Worm (Caenorhabditis elegans) whole organism, L4 larva: ENCODE measurements around the gene zmp-5.

ENCODE experiments used
- D1046.2 ChIP-seq: fragments of 200-800 bp; sonication (Bioruptor generic); IDR thresholded peaks from 2 replicates; pipeline ENCODE4 v1.3.6; 2022; ENCODE audit warnings: missing genetic modification characterization, missing compliant biosample characterization
- F10B5.3 ChIP-seq: sonication (generic microtip); optimal IDR thresholded peaks from 2 replicates; lab custom pipeline; 2016; ENCODE audit warnings: mild to moderate bottlenecking, missing genetic modification characterization, missing compliant biosample characterization
- R02D3.7 ChIP-seq: fragments of 150-350 bp; sonication (generic microtip); optimal IDR thresholded peaks from 3 replicates; lab custom pipeline; 2014; ENCODE audit warnings: missing biosample characterization, missing genetic modification characterization
- Y48G9A.11 ChIP-seq: fragments of 200-800 bp; sonication (Bioruptor generic); IDR thresholded peaks from 2 replicates; pipeline ENCODE4 v1.3.6; 2022; ENCODE audit warnings: missing genetic modification reagents, missing genetic modification characterization, missing compliant biosample characterization
- Y5F2A.4 ChIP-seq: fragments of 200-800 bp; sonication (Bioruptor generic); optimal IDR thresholded peaks from 2 replicates; lab custom pipeline; 2018; ENCODE audit warnings: mild to moderate bottlenecking, missing genetic modification characterization, missing compliant biosample characterization
- ZK337.2 ChIP-seq: fragments of 200-800 bp; sonication (Bioruptor generic); IDR thresholded peaks from 2 replicates; pipeline ENCODE4 v1.3.6; 2022; ENCODE audit warnings: missing genetic modification reagents, missing genetic modification characterization, missing compliant biosample characterization
- ZK546.5 ChIP-seq, 2 experiments: sonication (generic microtip); optimal IDR thresholded peaks; 2 replicates each; lab custom pipeline; 2017; ENCODE audit warnings: missing biosample characterization in 2 of 2, missing genetic modification characterization in 2 of 2
- aha-1 ChIP-seq: fragments of 150-350 bp; peaks from one replicate; lab custom pipeline; 2014; ENCODE audit warnings: missing biosample characterization, missing genetic modification characterization
- ama-1 ChIP-seq: fragments of 150-350 bp; optimal IDR thresholded peaks from 2 replicates; lab custom pipeline; 2014; ENCODE audit warnings: inconsistent platforms, mixed read lengths
- arid-1 ChIP-seq: fragments of 200-800 bp; sonication (Bioruptor generic); conservative IDR thresholded peaks from 2 replicates; pipeline ENCODE4 v1.3.6; 2022; ENCODE audit warnings: missing genetic modification reagents, missing genetic modification characterization, missing compliant biosample characterization
- ceh-20 ChIP-seq: fragments of 200-800 bp; sonication (Bioruptor generic); IDR thresholded peaks from 2 replicates; pipeline ENCODE4 v1.3.6; 2022; ENCODE audit warnings: missing genetic modification reagents, missing genetic modification characterization, missing compliant biosample characterization
- ceh-62 ChIP-seq: sonication (generic microtip); optimal IDR thresholded peaks from 2 replicates; lab custom pipeline; 2017; ENCODE audit warnings: missing biosample characterization, missing genetic modification characterization
- ces-1 ChIP-seq: fragments of 150-350 bp; sonication (generic microtip); optimal IDR thresholded peaks from 4 replicates; lab custom pipeline; 2014; ENCODE audit warnings: missing biosample characterization, missing genetic modification reagents, missing genetic modification characterization
- cey-2 ChIP-seq: sonication (generic microtip); optimal IDR thresholded peaks from 3 replicates; lab custom pipeline; 2017; ENCODE audit warnings: missing genetic modification characterization, mild to moderate bottlenecking, missing compliant biosample characterization, antibody characterized with exemption, borderline replicate concordance; ENCODE audit not compliant: insufficient read depth
- ctbp-1 ChIP-seq: fragments of 200-800 bp; sonication (Bioruptor generic); IDR thresholded peaks from 2 replicates; pipeline ENCODE4 v1.3.6; 2022; ENCODE audit warnings: missing genetic modification reagents, missing genetic modification characterization, missing compliant biosample characterization
- daf-12 ChIP-seq: fragments of 150-350 bp; optimal IDR thresholded peaks from 2 replicates; lab custom pipeline; 2014; ENCODE audit warnings: missing biosample characterization, missing genetic modification reagents, missing genetic modification characterization
- daf-19 ChIP-seq: fragments of 200-800 bp; sonication (Bioruptor generic); conservative IDR thresholded peaks from 2 replicates; pipeline ENCODE4 v1.3.6; 2022; ENCODE audit warnings: missing genetic modification characterization, missing compliant biosample characterization
- daf-8 ChIP-seq: fragments of 200-800 bp; sonication (Bioruptor generic); IDR thresholded peaks from 2 replicates; pipeline ENCODE4 v1.3.6; 2022; ENCODE audit warnings: missing genetic modification characterization, missing compliant biosample characterization
- dmd-6 ChIP-seq: fragments of 200-800 bp; sonication (Bioruptor generic); IDR thresholded peaks from 2 replicates; pipeline ENCODE4 v1.3.6; 2022; ENCODE audit warnings: missing genetic modification reagents, missing genetic modification characterization, missing compliant biosample characterization
- dmd-8 ChIP-seq: fragments of 200-800 bp; sonication (Bioruptor generic); IDR thresholded peaks from 2 replicates; pipeline ENCODE4 v1.3.6; 2022; ENCODE audit warnings: missing genetic modification characterization, missing compliant biosample characterization
- duxl-1 ChIP-seq: sonication (generic microtip); optimal IDR thresholded peaks from 2 replicates; lab custom pipeline; 2016; ENCODE audit warnings: mild to moderate bottlenecking, missing genetic modification characterization, moderate library complexity, missing compliant biosample characterization; ENCODE audit not compliant: poor library complexity
- dve-1 ChIP-seq: sonication (generic microtip); optimal IDR thresholded peaks from 2 replicates; lab custom pipeline; 2017; ENCODE audit warnings: antibody characterized with exemption, mild to moderate bottlenecking, missing genetic modification characterization, missing compliant biosample characterization; ENCODE audit not compliant: insufficient read depth
- egl-27 ChIP-seq: sonication (generic microtip); optimal IDR thresholded peaks from 3 replicates; lab custom pipeline; 2017; ENCODE audit warnings: missing biosample characterization, missing genetic modification reagents, missing genetic modification characterization
- egl-43 ChIP-seq: fragments of 200-800 bp; sonication (Bioruptor generic); IDR thresholded peaks from 2 replicates; pipeline ENCODE4 v1.3.6; 2022; ENCODE audit warnings: missing genetic modification reagents, missing genetic modification characterization, missing compliant biosample characterization
- fos-1 ChIP-seq: fragments of 150-350 bp; optimal IDR thresholded peaks from 2 replicates; lab custom pipeline; 2014; ENCODE audit warnings: missing biosample characterization, missing genetic modification characterization
- gei-8 ChIP-seq: fragments of 200-800 bp; sonication (Bioruptor generic); optimal IDR thresholded peaks from 2 replicates; lab custom pipeline; 2018; ENCODE audit warnings: mild to moderate bottlenecking, missing genetic modification characterization, missing compliant biosample characterization
- hlh-30 ChIP-seq: sonication (generic microtip); optimal IDR thresholded peaks from 2 replicates; lab custom pipeline; 2017; ENCODE audit warnings: antibody characterized with exemption, mild to moderate bottlenecking, missing genetic modification characterization, missing compliant biosample characterization; ENCODE audit not compliant: insufficient read depth
- hmg-1.1 ChIP-seq: fragments of 200-800 bp; sonication (Bioruptor generic); IDR thresholded peaks from 2 replicates; pipeline ENCODE4 v1.3.6; 2022; ENCODE audit warnings: missing genetic modification reagents, missing genetic modification characterization, missing compliant biosample characterization
- lim-7 ChIP-seq: fragments of 200-800 bp; sonication (Bioruptor generic); IDR thresholded peaks from 2 replicates; pipeline ENCODE4 v1.3.6; 2022; ENCODE audit warnings: missing genetic modification characterization, missing compliant biosample characterization
- lin-13 ChIP-seq: fragments of 150-350 bp; optimal IDR thresholded peaks from 2 replicates; lab custom pipeline; 2014; ENCODE audit warnings: missing biosample characterization, missing genetic modification reagents, missing genetic modification characterization
- lin-15B ChIP-seq: fragments of 150-350 bp; sonication (generic microtip); optimal IDR thresholded peaks from 3 replicates; lab custom pipeline; 2014; ENCODE audit warnings: missing biosample characterization, missing genetic modification characterization
- lin-29 ChIP-seq: fragments of 200-800 bp; sonication (Bioruptor generic); IDR thresholded peaks from 2 replicates; pipeline ENCODE4 v1.3.6; 2022; ENCODE audit warnings: missing genetic modification reagents, missing genetic modification characterization, missing compliant biosample characterization
- lin-38 ChIP-seq: fragments of 200-800 bp; sonication (Bioruptor generic); IDR thresholded peaks from 2 replicates; pipeline ENCODE4 v1.3.6; 2022; ENCODE audit warnings: missing genetic modification reagents, missing genetic modification characterization, missing compliant biosample characterization
- lir-3 ChIP-seq: sonication (generic microtip); optimal IDR thresholded peaks from 2 replicates; lab custom pipeline; 2016; ENCODE audit warnings: mild to moderate bottlenecking, missing genetic modification characterization, missing compliant biosample characterization
- lsy-2 ChIP-seq, 2 experiments: fragments of 150-350 bp in 1 of 2; sonication (generic microtip) in 1 of 2; optimal IDR thresholded peaks; 2 replicates each; lab custom pipeline; 2014 to 2017; ENCODE audit warnings: missing biosample characterization in 2 of 2, missing genetic modification characterization in 2 of 2
- mdt-29 ChIP-seq: fragments of 200-800 bp; sonication (Bioruptor generic); IDR thresholded peaks from 2 replicates; pipeline ENCODE4 v1.3.6; 2022; ENCODE audit warnings: missing genetic modification reagents, missing genetic modification characterization, missing compliant biosample characterization
- mep-1 ChIP-seq: fragments of 150-350 bp; sonication (generic microtip); optimal IDR thresholded peaks from 3 replicates; lab custom pipeline; 2014; ENCODE audit warnings: missing biosample characterization, missing genetic modification characterization
- mxl-3 ChIP-seq: fragments of 200-800 bp; sonication (Bioruptor generic); optimal IDR thresholded peaks from 2 replicates; lab custom pipeline; 2018; ENCODE audit warnings: mild to moderate bottlenecking, missing genetic modification characterization, missing compliant biosample characterization
- nhr-10 ChIP-seq: fragments of 150-350 bp; optimal IDR thresholded peaks from 2 replicates; lab custom pipeline; 2014; ENCODE audit warnings: missing biosample characterization, missing genetic modification characterization
- nhr-102 ChIP-seq: sonication (generic microtip); optimal IDR thresholded peaks from 2 replicates; lab custom pipeline; 2016; ENCODE audit warnings: mild to moderate bottlenecking, missing genetic modification characterization, moderate library complexity, missing compliant biosample characterization
- nhr-237 ChIP-seq: sonication (generic microtip); optimal IDR thresholded peaks from 2 replicates; lab custom pipeline; 2017; ENCODE audit warnings: missing biosample characterization, missing genetic modification characterization
- nhr-28 ChIP-seq: fragments of 150-350 bp; optimal IDR thresholded peaks from 2 replicates; lab custom pipeline; 2014; ENCODE audit warnings: missing biosample characterization, missing genetic modification characterization
- nhr-41 ChIP-seq: fragments of 200-800 bp; sonication (Bioruptor generic); IDR thresholded peaks from 2 replicates; pipeline ENCODE4 v1.3.6; 2022; ENCODE audit warnings: missing genetic modification reagents, missing genetic modification characterization, missing compliant biosample characterization
- nhr-6 ChIP-seq: fragments of 150-350 bp; optimal IDR thresholded peaks from 2 replicates; lab custom pipeline; 2014; ENCODE audit warnings: missing biosample characterization, missing genetic modification characterization
- nhr-76 ChIP-seq: fragments of 150-350 bp; optimal IDR thresholded peaks from 2 replicates; lab custom pipeline; 2014; ENCODE audit warnings: missing biosample characterization, missing genetic modification characterization
- rbr-2 ChIP-seq: sonication (generic microtip); optimal IDR thresholded peaks from 2 replicates; lab custom pipeline; 2016; ENCODE audit warnings: missing genotype, missing genetic modification characterization, missing compliant biosample characterization
- sdz-12 ChIP-seq: fragments of 200-800 bp; sonication (Bioruptor generic); optimal IDR thresholded peaks from 2 replicates; lab custom pipeline; 2018; ENCODE audit warnings: mild to moderate bottlenecking, missing genetic modification characterization, missing compliant biosample characterization
- tag-97 ChIP-seq: fragments of 200-800 bp; sonication (Bioruptor generic); IDR thresholded peaks from 2 replicates; pipeline ENCODE4 v1.3.6; 2022; ENCODE audit warnings: missing genetic modification characterization, missing compliant biosample characterization
- tra-1 ChIP-seq: fragments of 200-800 bp; sonication (Bioruptor generic); IDR thresholded peaks from 2 replicates; pipeline ENCODE4 v1.3.6; 2022; ENCODE audit warnings: missing genetic modification reagents, missing genetic modification characterization, missing compliant biosample characterization
- zfp-2 ChIP-seq: sonication (generic microtip); optimal IDR thresholded peaks from 2 replicates; lab custom pipeline; 2016; ENCODE audit warnings: mild to moderate bottlenecking, missing genetic modification characterization, missing compliant biosample characterization
- zip-11 ChIP-seq: fragments of 200-800 bp; sonication (Bioruptor generic); IDR thresholded peaks from 2 replicates; pipeline ENCODE4 v1.3.6; 2022; ENCODE audit warnings: missing genetic modification characterization, missing compliant biosample characterization
- zip-2 ChIP-seq: fragments of 150-350 bp; optimal IDR thresholded peaks from 2 replicates; lab custom pipeline; 2014; ENCODE audit warnings: missing biosample characterization, missing genetic modification characterization
- ztf-7 ChIP-seq: fragments of 150-350 bp; optimal IDR thresholded peaks from 2 replicates; lab custom pipeline; 2014; ENCODE audit warnings: missing biosample characterization, missing genetic modification characterization

The zmp-5 gene

ce11 chrX:12670385-12670784 is 23.5 kb downstream of the zmp-5 start (continued):
- TF ChIP-seq Y48G9A.11 (GFP tag; lab: Robert Waterston, UW) (no peak), daf-19 (no peak), ceh-62 (no peak), ctbp-1 (GFP tag; lab: Robert Waterston, UW) (peak; percentile 84), arid-1 (GFP tag; lab: Robert Waterston, UW) (peak; percentile 53; the same call in 1 of the 2 replicates), dmd-6 (GFP tag; lab: Robert Waterston, UW) (peak; percentile 68), lin-38 (GFP tag; lab: Robert Waterston, UW) (peak; percentile 20; the same call in 1 of the 2 replicates), cey-2 (tag; lab: Kevin White, UChicago) (no peak), tag-97 (GFP tag; lab: Robert Waterston, UW) (no peak), mep-1 (tag; lab: Kevin White, UChicago) (peak; percentile 92), lsy-2 (tag; optimal IDR thresholded peaks at IDR 0.05; lab: Kevin White, UChicago) (peak; percentile 77 to 81), egl-27 (tag; lab: Kevin White, UChicago) (peak; percentile 44), ztf-7 (tag; lab: Kevin White, UChicago) (no peak), mxl-3 (peak; percentile 64), F10B5.3 (tag; lab: Kevin White, UChicago) (no peak), lin-15B (tag; lab: Kevin White, UChicago) (no peak), tra-1 (GFP tag; lab: Robert Waterston, UW) (no peak), lim-7 (GFP tag; lab: Robert Waterston, UW) (no peak), aha-1 (tag; lab: Kevin White, UChicago) (peak; percentile 48), ceh-20 (GFP tag; lab: Robert Waterston, UW) (0 out of 2 replicates have a peak, but pooled peaks have one; percentile 55), nhr-102 (tag; lab: Kevin White, UChicago) (peak; percentile 41), sdz-12 (GFP tag; lab: Kevin White, UChicago) (no peak), nhr-76 (tag; lab: Kevin White, UChicago) (no peak), Y5F2A.4 (GFP tag; lab: Kevin White, UChicago) (no peak), gei-8 (GFP tag; lab: Kevin White, UChicago) (no peak), rbr-2 (tag; lab: Kevin White, UChicago) (peak; percentile 88), zip-11 (GFP tag; lab: Robert Waterston, UW) (no peak), lir-3 (tag; lab: Kevin White, UChicago) (no peak), lin-29 (GFP tag; lab: Robert Waterston, UW) (no peak), egl-43 (peak; percentile 64), nhr-41 (GFP tag; lab: Robert Waterston, UW) (no peak), dve-1 (tag; lab: Kevin White, UChicago) (peak; percentile 75), R02D3.7 (peak; percentile 13), nhr-10 (tag; lab: Kevin White, UChicago) (peak; percentile 65), dmd-8 (GFP tag; lab: Robert Waterston, UW) (no peak), ZK546.5 (tag; optimal IDR thresholded peaks at IDR 0.05; lab: Kevin White, UChicago) (no peak), nhr-28 (tag; lab: Kevin White, UChicago) (peak; percentile 90), nhr-6 (peak; percentile 44), hlh-30 (tag; lab: Kevin White, UChicago) (peak; percentile 82), zfp-2 (tag; lab: Kevin White, UChicago) (no peak), D1046.2 (GFP tag; lab: Robert Waterston, UW) (no peak), nhr-237 (tag; lab: Kevin White, UChicago) (no peak), fos-1 (tag; lab: Kevin White, UChicago) (no peak), ama-1 (no peak), zip-2 (no peak), mdt-29 (no peak), daf-12 (tag; lab: Kevin White, UChicago) (no peak), ZK337.2 (no peak), ces-1 (GFP tag; lab: Kevin White, UChicago) (no peak), hmg-1.1 (GFP tag; lab: Robert Waterston, UW) (peak; percentile 81), duxl-1 (tag; lab: Kevin White, UChicago) (peak; percentile 38), lin-13 (GFP tag; lab: Kevin White, UChicago) (no peak), daf-8 (no peak)
